Fruit fly (Drosophila melanogaster) whole organism, prepupa: Measurements from ENCODE around the gene Bet3.

Experiments used
- CG10669 ChIP-seq: fragments of 200-800 bp; sonication (Bioruptor generic); optimal IDR thresholded peaks from 3 replicates; lab custom pipeline; 2018; ENCODE audit warnings: missing biosample characterization, mild to moderate bottlenecking, missing genetic modification characterization, moderate library complexity
- CG8119 ChIP-seq: fragments of 200-800 bp; sonication (Bioruptor generic); IDR thresholded peaks from 3 replicates; pipeline ENCODE4 v1.3.6; 2022; ENCODE audit warnings: missing biosample characterization, missing genetic modification characterization
- CG9139 ChIP-seq: fragments of 200-800 bp; sonication (Bioruptor generic); optimal IDR thresholded peaks from 3 replicates; lab custom pipeline; 2017; ENCODE audit warnings: missing biosample characterization, mild to moderate bottlenecking, missing genetic modification characterization
- Eip75B ChIP-seq: fragments of 200-800 bp; sonication (Bioruptor generic); optimal IDR thresholded peaks from 3 replicates; lab custom pipeline; 2016; ENCODE audit warnings: missing biosample characterization, missing genetic modification characterization
- Eip78C ChIP-seq: fragments of 200-800 bp; sonication (Bioruptor generic); peaks from one replicate; lab custom pipeline; 2016; ENCODE audit warnings: missing biosample characterization, missing genetic modification characterization
- Gug ChIP-seq: fragments of 200-800 bp; sonication (Bioruptor generic); IDR thresholded peaks from 2 replicates; pipeline ENCODE4 v1.3.6; 2022; ENCODE audit warnings: missing biosample characterization, missing genetic modification characterization
- Lpt ChIP-seq: fragments of 200-800 bp; sonication (Bioruptor generic); optimal IDR thresholded peaks from 3 replicates; lab custom pipeline; 2016; ENCODE audit warnings: missing biosample characterization, missing genetic modification characterization
- Smox ChIP-seq: fragments of 200-800 bp; sonication (Bioruptor generic); optimal IDR thresholded peaks from 3 replicates; lab custom pipeline; 2016; ENCODE audit warnings: missing biosample characterization, missing genetic modification characterization
- dac ChIP-seq: fragments of 200-800 bp; sonication (Bioruptor generic); optimal IDR thresholded peaks from 2 replicates; lab custom pipeline; 2017; ENCODE audit warnings: missing biosample characterization, mild to moderate bottlenecking, missing genetic modification characterization
- eg ChIP-seq: fragments of 200-800 bp; sonication (Bioruptor generic); IDR thresholded peaks from 3 replicates; pipeline ENCODE4 v1.3.6; 2022; ENCODE audit warnings: missing biosample characterization, missing genetic modification characterization
- fd59A ChIP-seq: fragments of 200-800 bp; sonication (Bioruptor generic); optimal IDR thresholded peaks from 2 replicates; lab custom pipeline; 2017; ENCODE audit warnings: missing biosample characterization, mild to moderate bottlenecking, missing genetic modification characterization, missing genetic modification reagents

dm6 chr3L:9397156-9397555 lies 44.9 kb downstream of the Bet3 start:
- TF ChIP-seq eg (no peak), Gug (no peak), CG8119 (GFP tag; lab: Robert Waterston, UW) (0 out of 3 replicates have a peak, but pooled peaks have one; percentile 22), Eip78C (GFP tag; lab: Kevin White, UChicago) (peak; percentile 25), dac (GFP tag; lab: Kevin White, UChicago) (no peak), Lpt (GFP tag; lab: Kevin White, UChicago) (no peak), CG10669 (no peak), Eip75B (no peak), Smox (GFP tag; lab: Kevin White, UChicago) (no peak), fd59A (GFP tag; lab: Kevin White, UChicago) (no peak), CG9139 (GFP tag; lab: Kevin White, UChicago) (no peak)
